Fruit fly (Drosophila melanogaster) whole organism, embryonic: ENCODE measurements around the gene Targ2.

ENCODE experiments used
- Adf1 ChIP-seq: fragments of 200-800 bp; sonication (Bioruptor generic); IDR thresholded peaks from 2 replicates; pipeline ENCODE4 v1.3.6; 2022; ENCODE audit warnings: missing biosample characterization, missing genetic modification characterization
- Bgb ChIP-seq: fragments of 200-800 bp; sonication (Bioruptor generic); IDR thresholded peaks from 2 replicates; pipeline ENCODE4 v1.3.6; 2022; ENCODE audit warnings: missing biosample characterization, missing genetic modification characterization; ENCODE audit not compliant: partially characterized antibody
- Blimp-1 ChIP-seq: fragments of 200-800 bp; sonication (Bioruptor generic); optimal IDR thresholded peaks from 3 replicates; lab custom pipeline; 2018; ENCODE audit warnings: missing biosample characterization, missing genetic modification characterization, mild to moderate bottlenecking, moderate library complexity, missing genetic modification reagents
- CG11247 ChIP-seq: fragments of 200-800 bp; sonication (Bioruptor generic); IDR thresholded peaks from 2 replicates; pipeline ENCODE4 v1.3.6; 2022; ENCODE audit warnings: missing biosample characterization, missing genetic modification characterization
- CG11695 ChIP-seq: fragments of 200-800 bp; sonication (Bioruptor generic); IDR thresholded peaks from 3 replicates; pipeline ENCODE4 v1.3.6; 2022; ENCODE audit warnings: missing biosample characterization, missing genetic modification characterization
- CG13287 ChIP-seq: fragments of 200-800 bp; sonication (Bioruptor generic); IDR thresholded peaks from 2 replicates; pipeline ENCODE4 v1.3.6; 2022; ENCODE audit warnings: missing biosample characterization, missing genetic modification characterization; ENCODE audit not compliant: partially characterized antibody
- CG13424 ChIP-seq: fragments of 200-800 bp; sonication (Bioruptor generic); optimal IDR thresholded peaks from 2 replicates; lab custom pipeline; 2019; ENCODE audit warnings: missing biosample characterization, mild to moderate bottlenecking, missing genetic modification characterization, moderate library complexity
- CG14860 ChIP-seq: fragments of 200-800 bp; sonication (Bioruptor generic); IDR thresholded peaks from 3 replicates; pipeline ENCODE4 v1.3.6; 2022; ENCODE audit warnings: missing biosample characterization, missing genetic modification characterization; ENCODE audit not compliant: partially characterized antibody
- CG15514 ChIP-seq: fragments of 200-800 bp; sonication (Bioruptor generic); optimal IDR thresholded peaks from 3 replicates; lab custom pipeline; 2017; ENCODE audit warnings: missing biosample characterization, missing genetic modification characterization, mild to moderate bottlenecking, moderate library complexity, missing genetic modification reagents
- CG16813 ChIP-seq: fragments of 200-800 bp; sonication (Bioruptor generic); IDR thresholded peaks from 3 replicates; pipeline ENCODE4 v1.3.6; 2022; ENCODE audit warnings: missing biosample characterization, missing genetic modification characterization; ENCODE audit not compliant: partially characterized antibody
- CG1792 ChIP-seq: fragments of 200-800 bp; sonication (Bioruptor generic); optimal IDR thresholded peaks from 2 replicates; lab custom pipeline; 2016; ENCODE audit warnings: missing biosample characterization, missing genetic modification characterization
- CG34224 ChIP-seq: fragments of 200-800 bp; sonication (Bioruptor generic); IDR thresholded peaks from 3 replicates; pipeline ENCODE4 v1.3.6; 2022; ENCODE audit warnings: missing biosample characterization, missing genetic modification characterization; ENCODE audit not compliant: partially characterized antibody
- CG3726 ChIP-seq: fragments of 200-800 bp; sonication (Bioruptor generic); IDR thresholded peaks from 3 replicates; pipeline ENCODE4, ENCODE4 v1.3.6; 2022; ENCODE audit warnings: missing biosample characterization, missing genetic modification characterization
- CG4328 ChIP-seq: fragments of 200-800 bp; sonication (Bioruptor generic); optimal IDR thresholded peaks from 3 replicates; lab custom pipeline; 2017; ENCODE audit warnings: missing biosample characterization, missing genetic modification reagents, missing genetic modification characterization
- CG6654 ChIP-seq: fragments of 200-800 bp; sonication (Bioruptor generic); optimal IDR thresholded peaks from 2 replicates; lab custom pipeline; 2017; ENCODE audit warnings: missing biosample characterization, mild to moderate bottlenecking, missing genetic modification characterization
- CG6791 ChIP-seq: fragments of 200-800 bp; sonication (Bioruptor generic); IDR thresholded peaks from 3 replicates; pipeline ENCODE4 v1.3.6; 2022; ENCODE audit warnings: missing biosample characterization, missing genetic modification characterization; ENCODE audit not compliant: partially characterized antibody
- CG7745 ChIP-seq: fragments of 200-800 bp; sonication (Bioruptor generic); optimal IDR thresholded peaks from 2 replicates; lab custom pipeline; 2018; ENCODE audit warnings: missing biosample characterization, mild to moderate bottlenecking, missing genetic modification characterization, moderate library complexity
- CG7963 ChIP-seq: fragments of 200-800 bp; sonication (Bioruptor generic); IDR thresholded peaks from 3 replicates; pipeline ENCODE4 v1.3.6; 2022; ENCODE audit warnings: missing biosample characterization, missing genetic modification characterization; ENCODE audit not compliant: partially characterized antibody
- CG8388 ChIP-seq: fragments of 200-800 bp; sonication (Bioruptor generic); optimal IDR thresholded peaks from 2 replicates; lab custom pipeline; 2019; ENCODE audit warnings: missing biosample characterization, mild to moderate bottlenecking, missing genetic modification characterization, moderate library complexity
- D19B ChIP-seq: fragments of 200-800 bp; sonication (Bioruptor generic); optimal IDR thresholded peaks from 2 replicates; lab custom pipeline; 2017; ENCODE audit warnings: missing biosample characterization, mild to moderate bottlenecking, missing genetic modification characterization
- Eip74EF ChIP-seq, 2 experiments: fragments of 200-800 bp in 1 of 2; fragments of >200 bp in 1 of 2; sonication (Bioruptor generic) in 1 of 2; optimal IDR thresholded peaks; 2 replicates each; lab custom pipeline; 2017 to 2019; ENCODE audit warnings: missing biosample characterization in 2 of 2, missing genetic modification characterization in 2 of 2, mild to moderate bottlenecking in 1 of 2, moderate library complexity in 1 of 2
- Ets65A ChIP-seq: fragments of 200-800 bp; sonication (Bioruptor generic); peaks from one replicate; lab custom pipeline; 2016; ENCODE audit warnings: missing biosample characterization, missing genetic modification characterization
- HLH4C ChIP-seq: fragments of 200-800 bp; sonication (Bioruptor generic); IDR thresholded peaks from 3 replicates; pipeline ENCODE4 v1.3.6; 2022; ENCODE audit warnings: missing biosample characterization, missing genetic modification characterization; ENCODE audit not compliant: partially characterized antibody
- Mrtf ChIP-seq: fragments of 200-800 bp; sonication (Bioruptor generic); IDR thresholded peaks from 3 replicates; pipeline ENCODE4 v1.3.6; 2022; ENCODE audit warnings: missing biosample characterization, missing genetic modification characterization
- NfI ChIP-seq: fragments of 200-800 bp; sonication (Bioruptor generic); optimal IDR thresholded peaks from 3 replicates; lab custom pipeline; 2018; ENCODE audit warnings: missing biosample characterization, mild to moderate bottlenecking, missing genetic modification characterization, moderate library complexity
- Pdp1 ChIP-seq, 2 experiments: fragments of 200-800 bp; sonication (Bioruptor generic); optimal IDR thresholded peaks; 3 replicates each; lab custom pipeline; 2016; ENCODE audit warnings: missing biosample characterization in 2 of 2, missing genetic modification characterization in 2 of 2, mild to moderate bottlenecking in 1 of 2, moderate library complexity in 1 of 2
- Rfx ChIP-seq: fragments of 200-800 bp; sonication (Bioruptor generic); IDR thresholded peaks from 2 replicates; pipeline ENCODE4 v1.3.6; 2022; ENCODE audit warnings: missing biosample characterization, missing genetic modification characterization
- Scr ChIP-seq: fragments of 200-800 bp; sonication (Bioruptor generic); IDR thresholded peaks from 2 replicates; pipeline ENCODE4 v1.3.6; 2022; ENCODE audit warnings: missing biosample characterization, missing genetic modification characterization; ENCODE audit not compliant: partially characterized antibody
- Taf1 ChIP-seq: fragments of 200-800 bp; sonication (Bioruptor generic); IDR thresholded peaks from 2 replicates; pipeline ENCODE4 v1.3.6; 2022; ENCODE audit warnings: missing biosample characterization, missing genetic modification characterization
- ap ChIP-seq: fragments of 200-800 bp; sonication (Bioruptor generic); IDR thresholded peaks from 2 replicates; pipeline ENCODE4 v1.3.6; 2022; ENCODE audit warnings: missing biosample characterization, missing genetic modification characterization
- ato ChIP-seq: fragments of 200-800 bp; sonication (Bioruptor generic); IDR thresholded peaks from 2 replicates; pipeline ENCODE4 v1.3.6; 2022; ENCODE audit warnings: missing biosample characterization, missing genetic modification characterization; ENCODE audit not compliant: partially characterized antibody
- bbx ChIP-seq: fragments of 200-800 bp; sonication (Bioruptor generic); IDR thresholded peaks from 2 replicates; pipeline ENCODE4 v1.3.6; 2022; ENCODE audit warnings: missing biosample characterization, missing genetic modification characterization; ENCODE audit not compliant: partially characterized antibody
- fd96Cb ChIP-seq: fragments of 200-800 bp; sonication (Bioruptor generic); optimal IDR thresholded peaks from 2 replicates; lab custom pipeline; 2018; ENCODE audit warnings: missing biosample characterization, mild to moderate bottlenecking, missing genetic modification characterization, moderate library complexity
- fru ChIP-seq: fragments of >200 bp; optimal IDR thresholded peaks from 2 replicates; lab custom pipeline; 2017
- h ChIP-seq: fragments of >200 bp; optimal IDR thresholded peaks from 2 replicates; lab custom pipeline; 2017
- hb ChIP-seq: fragments of 200-800 bp; sonication (Bioruptor generic); IDR thresholded peaks from 3 replicates; pipeline ENCODE4 v1.3.6; 2022; ENCODE audit warnings: missing biosample characterization, missing genetic modification characterization; ENCODE audit not compliant: partially characterized antibody
- maf-S ChIP-seq: fragments of 200-800 bp; sonication (Bioruptor generic); optimal IDR thresholded peaks from 2 replicates; lab custom pipeline; 2016; ENCODE audit warnings: missing biosample characterization, missing genetic modification characterization
- mam ChIP-seq: fragments of 200-800 bp; sonication (Bioruptor generic); optimal IDR thresholded peaks from 3 replicates; lab custom pipeline; 2016; ENCODE audit warnings: missing biosample characterization, missing genetic modification characterization
- mld ChIP-seq: fragments of 200-800 bp; sonication (Bioruptor generic); IDR thresholded peaks from 3 replicates; pipeline ENCODE4 v1.3.6; 2022; ENCODE audit warnings: missing biosample characterization, missing genetic modification characterization; ENCODE audit not compliant: partially characterized antibody
- oc ChIP-seq: fragments of 200-800 bp; sonication (Bioruptor generic); optimal IDR thresholded peaks from 2 replicates; lab custom pipeline; 2018; ENCODE audit warnings: missing biosample characterization, mild to moderate bottlenecking, missing genetic modification characterization, moderate library complexity
- onecut ChIP-seq: fragments of 200-800 bp; sonication (Bioruptor generic); IDR thresholded peaks from 2 replicates; pipeline ENCODE4 v1.3.6; 2022; ENCODE audit warnings: missing biosample characterization, missing genetic modification characterization
- pita ChIP-seq: fragments of 200-800 bp; sonication (Bioruptor generic); optimal IDR thresholded peaks from 2 replicates; lab custom pipeline; 2017; ENCODE audit warnings: missing biosample characterization, mild to moderate bottlenecking, missing genetic modification characterization
- sens ChIP-seq: fragments of 200-800 bp; sonication (Bioruptor generic); peaks from one replicate; lab custom pipeline; 2016; ENCODE audit warnings: missing biosample characterization, missing genetic modification characterization
- sna ChIP-seq: fragments of 200-800 bp; sonication (Bioruptor generic); IDR thresholded peaks from 2 replicates; pipeline ENCODE4 v1.3.6; 2022; ENCODE audit warnings: missing biosample characterization, missing genetic modification characterization; ENCODE audit not compliant: partially characterized antibody
- tna ChIP-seq: fragments of 200-800 bp; sonication (Bioruptor generic); IDR thresholded peaks from 2 replicates; pipeline ENCODE4 v1.3.6; 2022; ENCODE audit warnings: missing biosample characterization, missing genetic modification characterization; ENCODE audit not compliant: partially characterized antibody
- vnd ChIP-seq: fragments of 200-800 bp; sonication (Bioruptor generic); IDR thresholded peaks from 3 replicates; pipeline ENCODE4 v1.3.6; 2022; ENCODE audit warnings: missing biosample characterization, missing genetic modification characterization; ENCODE audit not compliant: partially characterized antibody

Targ2 gene

DNA sequence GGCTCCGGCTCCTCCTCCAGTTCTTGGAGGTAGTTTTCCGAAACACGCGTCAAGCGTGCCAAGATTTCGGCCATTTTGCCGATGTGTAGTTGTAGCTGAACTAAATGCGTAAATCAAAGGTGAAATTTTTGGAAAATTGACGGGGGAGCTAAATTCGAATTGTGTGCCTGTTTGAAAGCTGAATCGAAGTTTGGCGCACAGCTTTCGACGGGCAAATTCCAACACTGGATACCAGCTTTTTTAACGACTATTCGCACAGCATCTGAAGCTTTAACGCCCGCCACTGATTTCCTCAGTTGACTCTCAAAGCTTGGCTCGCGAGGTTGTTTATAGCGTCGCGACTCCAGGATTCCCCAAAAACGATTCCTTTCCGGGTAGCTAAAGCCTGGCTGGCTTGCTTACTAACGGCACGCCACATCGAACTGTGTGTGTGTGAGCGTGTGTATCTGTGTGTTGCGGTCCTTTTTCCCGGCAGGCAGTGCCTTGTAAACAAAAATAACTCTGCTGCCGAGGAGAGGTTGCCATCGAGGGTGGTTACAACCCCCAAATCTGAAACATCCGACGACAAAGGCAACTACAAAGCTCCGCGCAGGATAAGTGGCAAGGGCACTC, 7.0 kb upstream of the Targ2 start, which contains the start of the genes CG10510 and CG10508 (continued):
- TF ChIP-seq CG7745 (tag; lab: Kevin White, UChicago) (no peak), Taf1 (GFP tag; lab: Robert Waterston, UW) (no peak), CG15514 (GFP tag; lab: Kevin White, UChicago) (peak; percentile 37), Adf1 (peak; percentile 29; the same call in 1 of the 2 replicates), CG6654 (GFP tag; lab: Kevin White, UChicago) (no peak)

DNA sequence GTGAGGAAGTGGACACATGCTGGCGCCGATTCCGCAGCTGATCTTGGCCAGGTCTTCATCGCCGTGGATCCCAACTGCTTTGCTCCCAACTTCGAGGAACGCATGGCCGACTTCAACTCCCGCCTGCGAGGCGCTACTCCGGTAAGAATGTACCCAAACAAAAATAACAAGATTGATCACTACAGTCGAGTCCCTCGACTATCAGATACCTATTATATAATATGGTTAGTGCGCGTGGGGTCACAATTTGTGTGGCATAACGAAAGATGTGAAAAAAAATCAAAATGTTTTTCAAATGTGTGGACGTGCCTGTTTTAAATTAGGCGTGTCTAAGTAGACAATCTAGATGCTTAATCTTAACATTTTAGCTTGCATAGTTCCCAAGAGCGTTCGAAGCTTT, 3.5 kb upstream of the Targ2 start:
- TF ChIP-seq fd96Cb (tag; lab: Kevin White, UChicago) (no peak), CG16813 (GFP tag; lab: Robert Waterston, UW) (peak; percentile 67), bbx (peak; percentile 42; the same call in 1 of the 2 replicates), HLH4C (GFP tag; lab: Robert Waterston, UW) (peak; percentile 80), CG7963 (GFP tag; lab: Robert Waterston, UW) (peak; percentile 66; the same call in 2 of the 3 replicates), vnd (GFP tag; lab: Robert Waterston, UW) (peak; percentile 39; the same call in 1 of the 3 replicates), hb (0 out of 3 replicates have a peak, but pooled peaks have one; percentile 49), ap (no peak), CG6791 (peak; percentile 61; the same call in 2 of the 3 replicates), Blimp-1 (GFP tag; lab: Kevin White, UChicago) (no peak), sens (GFP tag; lab: Kevin White, UChicago) (peak; percentile 34), Scr (GFP tag; lab: Robert Waterston, UW) (peak; percentile 55), NfI (GFP tag; lab: Kevin White, UChicago) (no peak), sna (GFP tag; lab: Robert Waterston, UW) (peak; percentile 43), Rfx (GFP tag; lab: Robert Waterston, UW) (0 out of 2 replicates have a peak, but pooled peaks have one; percentile 4), CG3726 (GFP tag; lab: Robert Waterston, UW) (no peak), pita (GFP tag; lab: Kevin White, UChicago) (no peak), oc (tag; lab: Kevin White, UChicago) (no peak), CG11247 (no peak), Pdp1 (GFP tag; optimal IDR thresholded peaks at IDR 0.05; lab: Kevin White, UChicago) (peak in 1 of 2 experiments; percentile 91), mam (no peak), mld (GFP tag; lab: Robert Waterston, UW) (0 out of 3 replicates have a peak, but pooled peaks have one; percentile 45), CG34224 (GFP tag; lab: Robert Waterston, UW) (peak; percentile 28; the same call in 1 of the 3 replicates), Eip74EF (GFP tag; optimal IDR thresholded peaks at IDR 0.05; lab: Kevin White, UChicago) (no peak), CG13287 (peak; percentile 42), Bgb (peak; percentile 43; the same call in 1 of the 2 replicates), CG13424 (tag; lab: Kevin White, UChicago) (no peak), h (lab: Kevin White, UChicago) (no peak), CG11695 (GFP tag; lab: Robert Waterston, UW) (no peak), maf-S (GFP tag; lab: Kevin White, UChicago) (no peak), CG14860 (GFP tag; lab: Robert Waterston, UW) (peak; percentile 51; the same call in 1 of the 3 replicates), ato (GFP tag; lab: Robert Waterston, UW) (peak; percentile 64; the same call in 1 of the 2 replicates), Ets65A (GFP tag; lab: Kevin White, UChicago) (no peak), Mrtf (no peak), onecut (GFP tag; lab: Robert Waterston, UW) (no peak), CG4328 (GFP tag; lab: Kevin White, UChicago) (no peak), CG1792 (GFP tag; lab: Kevin White, UChicago) (no peak), tna (GFP tag; lab: Robert Waterston, UW) (peak; percentile 63; the same call in 1 of the 2 replicates), D19B (GFP tag; lab: Kevin White, UChicago) (peak; percentile 29), fru (lab: Kevin White, UChicago) (no peak), CG8388 (no peak)
